Worm (Caenorhabditis elegans): ENCODE measurements around the gene Y81B9A.3.

DNA sequence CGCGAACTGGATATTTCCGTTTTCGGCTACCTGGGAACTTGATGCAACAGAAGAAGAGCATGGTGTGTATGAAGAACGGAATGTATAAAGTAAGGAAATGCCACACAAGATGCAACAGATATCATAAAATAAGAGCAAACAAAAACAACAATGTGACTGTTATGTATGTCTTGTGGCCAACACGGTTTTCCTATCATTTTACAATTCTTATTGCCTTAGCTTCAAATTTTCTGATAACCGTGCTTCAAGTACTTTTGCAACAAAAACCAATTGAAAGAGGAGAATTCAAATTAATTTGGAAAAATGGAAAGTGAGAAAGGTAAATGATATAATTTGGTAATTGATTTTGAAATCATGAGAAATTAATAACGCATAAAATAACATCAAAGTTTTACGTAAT, 49.3 kb downstream of the Y81B9A.3 start:
- no peak for TF ChIP-seq lin-39 (tag; optimal IDR thresholded peaks at IDR 0.05)
- no peak for TF ChIP-seq skn-1 (tag; optimal IDR thresholded peaks at IDR 0.05)
- no peak for TF ChIP-seq nhr-237 (tag; optimal IDR thresholded peaks at IDR 0.05)
- no peak for TF ChIP-seq egl-27 (tag; optimal IDR thresholded peaks at IDR 0.05)
- no peak for TF ChIP-seq elt-3 (tag; optimal IDR thresholded peaks at IDR 0.05)
- no peak for TF ChIP-seq elt-1 (tag; optimal IDR thresholded peaks at IDR 0.05)
- no peak for TF ChIP-seq nhr-11 (tag; optimal IDR thresholded peaks at IDR 0.05)

Data from whole organism, L2 larva.